Worm (Caenorhabditis elegans): ENCODE measurements around the gene sre-3.

ce11 chrII:7420157-7420556, 34.6 kb downstream of the sre-3 start:
- TF ChIP-seq ztf-11 (tag; optimal IDR thresholded peaks at IDR 0.05) (no peak), ces-1 (GFP tag; optimal IDR thresholded peaks at IDR 0.05) (no peak), nhr-12 (tag; optimal IDR thresholded peaks at IDR 0.05) (no peak), sptf-1 (tag; optimal IDR thresholded peaks at IDR 0.05) (no peak)

All from whole organism, mixed stage, embryonic.